Worm (Caenorhabditis elegans): ENCODE measurements around the gene K11H12.8.

K11H12.8 gene

DNA sequence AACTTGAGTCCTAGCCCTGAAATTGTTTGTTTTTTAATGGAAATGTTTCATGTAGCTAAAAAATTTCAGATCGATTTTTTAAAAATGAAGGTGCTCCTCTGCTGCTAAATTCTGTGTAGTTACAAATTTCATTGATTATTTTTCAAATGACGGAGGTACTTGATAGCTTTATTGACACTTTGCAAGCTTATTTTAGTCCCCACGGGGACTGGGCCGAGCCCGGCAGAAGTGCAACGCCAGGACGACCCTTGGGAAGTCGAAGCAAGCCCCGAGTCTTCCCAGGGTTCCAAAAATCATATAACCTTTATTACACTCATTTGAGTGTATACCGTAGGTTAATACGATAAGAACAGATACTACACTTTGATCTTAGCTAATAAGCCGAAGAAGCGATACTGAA, 31.3 kb upstream of the K11H12.8 start:
- TF ChIP-seq med-1 (GFP tag; optimal IDR thresholded peaks at IDR 0.05; ENCODE audit: insufficient read depth) (no peak), ztf-29 (GFP tag; IDR thresholded peaks at IDR 0.05) (no peak), cog-1 (tag; optimal IDR thresholded peaks at IDR 0.05) (no peak), klf-2 (GFP tag; conservative IDR thresholded peaks at IDR 0.05) (no peak), ref-1 (GFP tag; conservative IDR thresholded peaks at IDR 0.05) (no peak)

DNA sequence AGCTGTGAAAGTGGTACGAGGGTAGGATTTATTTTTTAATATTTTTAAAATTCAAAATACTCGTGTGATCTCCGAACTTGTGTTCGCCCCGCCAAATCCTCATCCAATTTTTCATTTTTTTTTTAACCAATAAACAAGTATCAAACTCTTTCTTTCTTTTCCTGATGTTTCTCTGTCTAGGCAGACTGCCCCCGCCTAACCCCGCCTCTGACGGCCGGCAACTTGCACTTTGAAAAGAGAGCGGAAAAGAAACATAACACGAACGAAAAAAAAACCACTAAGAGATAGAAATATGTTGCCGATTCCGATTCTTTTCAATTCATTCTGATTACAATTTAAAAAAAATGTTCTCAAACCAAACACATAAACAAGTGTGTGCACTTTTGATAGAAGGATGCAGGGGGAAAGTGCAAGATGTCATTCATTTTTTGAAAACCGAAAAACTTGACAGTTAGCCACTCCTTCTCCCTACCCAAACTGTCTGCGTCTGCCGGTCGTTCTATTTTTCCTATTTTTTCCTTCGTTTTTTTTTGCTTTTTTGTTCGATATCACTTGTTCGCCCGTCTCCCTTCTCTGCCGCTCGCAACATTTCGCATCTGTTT, 29.1 kb upstream of the K11H12.8 start:
- TF ChIP-seq med-1 (GFP tag; optimal IDR thresholded peaks at IDR 0.05; ENCODE audit: insufficient read depth): no peak
- TF ChIP-seq tab-1 (GFP tag; IDR thresholded peaks at IDR 0.05): no peak
- TF ChIP-seq ztf-29 (GFP tag; IDR thresholded peaks at IDR 0.05): no peak
- no peak for TF ChIP-seq klf-2 (GFP tag; conservative IDR thresholded peaks at IDR 0.05)
- no peak for TF ChIP-seq cog-1 (tag; optimal IDR thresholded peaks at IDR 0.05)
- TF ChIP-seq T22C8.4 (GFP tag; IDR thresholded peaks at IDR 0.05): no peak
- no peak for TF ChIP-seq ref-1 (GFP tag; conservative IDR thresholded peaks at IDR 0.05)
- TF ChIP-seq ztf-23 (GFP tag; IDR thresholded peaks at IDR 0.05): no peak
- no peak for TF ChIP-seq flt-1 (GFP tag; IDR thresholded peaks at IDR 0.05)

DNA sequence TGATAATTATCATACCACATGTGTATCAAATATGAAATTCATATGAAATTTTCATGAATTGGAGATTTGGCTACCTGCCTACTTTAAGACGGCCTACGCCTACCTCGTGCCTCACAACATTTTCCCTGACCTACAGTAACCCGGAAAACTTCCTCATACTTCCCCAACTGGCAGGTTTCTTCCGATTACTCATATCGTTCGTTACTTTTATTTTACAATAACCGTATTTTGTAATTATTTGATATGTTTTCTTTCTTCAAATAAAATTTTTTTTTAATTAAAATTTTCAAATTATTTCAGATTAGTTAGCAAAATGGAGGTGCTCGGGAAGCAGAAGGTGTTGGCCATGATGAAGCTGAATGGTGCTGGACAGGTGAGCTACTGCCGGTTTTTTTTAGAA, 28.0 kb upstream of the K11H12.8 start, which contains the start of gene nhr-76:
TSS of gene nhr-76 (plus strand) at position 301 of the 400 bp plus-strand sequence.
- no peak for TF ChIP-seq ztf-23 (GFP tag; IDR thresholded peaks at IDR 0.05)
- no peak for TF ChIP-seq ztf-29 (GFP tag; IDR thresholded peaks at IDR 0.05)
- no peak for TF ChIP-seq flt-1 (GFP tag; IDR thresholded peaks at IDR 0.05)
- no peak for TF ChIP-seq tab-1 (GFP tag; IDR thresholded peaks at IDR 0.05)
- TF ChIP-seq med-1 (GFP tag; optimal IDR thresholded peaks at IDR 0.05; ENCODE audit: insufficient read depth): no peak
- TF ChIP-seq klf-2 (GFP tag; conservative IDR thresholded peaks at IDR 0.05): no peak
- TF ChIP-seq ref-1 (GFP tag; conservative IDR thresholded peaks at IDR 0.05): no peak
- TF ChIP-seq T22C8.4 (GFP tag; IDR thresholded peaks at IDR 0.05): no peak
- TF ChIP-seq cog-1 (tag; optimal IDR thresholded peaks at IDR 0.05): no peak

DNA sequence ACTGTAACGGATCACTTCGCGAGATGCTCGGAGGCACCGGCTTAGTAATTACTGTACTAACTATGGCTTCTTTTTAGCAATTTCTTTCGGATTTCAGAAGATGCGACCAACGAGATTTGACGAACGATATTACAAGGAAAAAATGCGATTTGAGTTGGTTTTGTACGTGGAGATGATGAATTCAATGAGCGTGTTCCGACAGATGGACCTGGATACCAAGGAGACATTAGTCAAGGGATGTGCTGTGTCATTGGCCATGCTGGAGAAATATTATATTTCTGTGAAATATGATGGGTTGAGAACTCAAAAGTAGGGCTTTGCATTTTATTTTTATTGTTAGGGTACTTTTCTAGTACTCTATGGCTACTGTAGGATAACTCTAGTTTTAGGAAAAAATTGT, 24.6 kb upstream of the K11H12.8 start:
- no peak for TF ChIP-seq klf-2 (GFP tag; conservative IDR thresholded peaks at IDR 0.05)
- TF ChIP-seq T22C8.4 (GFP tag; IDR thresholded peaks at IDR 0.05): no peak
- TF ChIP-seq ztf-29 (GFP tag; IDR thresholded peaks at IDR 0.05): no peak
- TF ChIP-seq ztf-23 (GFP tag; IDR thresholded peaks at IDR 0.05): no peak
- no peak for TF ChIP-seq flt-1 (GFP tag; IDR thresholded peaks at IDR 0.05)
- TF ChIP-seq med-1 (GFP tag; optimal IDR thresholded peaks at IDR 0.05; ENCODE audit: insufficient read depth): no peak

DNA sequence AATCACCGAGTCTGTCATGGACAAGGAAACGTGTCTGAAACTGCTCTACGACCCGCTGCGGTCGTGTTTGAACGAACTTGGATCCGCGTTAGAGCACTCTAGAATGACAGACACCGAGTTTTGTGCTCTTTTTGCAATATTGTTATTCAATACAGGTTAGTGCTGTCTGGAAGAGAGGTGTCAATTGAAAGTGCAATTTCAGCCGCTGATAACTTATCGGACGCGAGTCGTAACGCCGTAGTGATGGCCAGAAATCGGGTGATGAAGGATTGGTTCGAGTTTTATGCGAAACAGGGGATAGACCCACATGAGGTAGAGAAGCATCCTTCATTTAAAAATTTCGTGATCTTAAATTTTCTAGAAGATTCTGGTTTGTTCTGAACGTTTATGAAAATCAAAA, 23.3 kb upstream of the K11H12.8 start:
- TF ChIP-seq T22C8.4 (GFP tag; IDR thresholded peaks at IDR 0.05) (no peak), flt-1 (GFP tag; IDR thresholded peaks at IDR 0.05) (no peak), ref-1 (GFP tag; conservative IDR thresholded peaks at IDR 0.05) (no peak), ztf-23 (GFP tag; IDR thresholded peaks at IDR 0.05) (no peak), klf-2 (GFP tag; conservative IDR thresholded peaks at IDR 0.05) (no peak), tab-1 (GFP tag; IDR thresholded peaks at IDR 0.05) (no peak), cog-1 (tag; optimal IDR thresholded peaks at IDR 0.05) (no peak), med-1 (GFP tag; optimal IDR thresholded peaks at IDR 0.05; ENCODE audit: insufficient read depth) (no peak), ztf-29 (GFP tag; IDR thresholded peaks at IDR 0.05) (no peak)

DNA sequence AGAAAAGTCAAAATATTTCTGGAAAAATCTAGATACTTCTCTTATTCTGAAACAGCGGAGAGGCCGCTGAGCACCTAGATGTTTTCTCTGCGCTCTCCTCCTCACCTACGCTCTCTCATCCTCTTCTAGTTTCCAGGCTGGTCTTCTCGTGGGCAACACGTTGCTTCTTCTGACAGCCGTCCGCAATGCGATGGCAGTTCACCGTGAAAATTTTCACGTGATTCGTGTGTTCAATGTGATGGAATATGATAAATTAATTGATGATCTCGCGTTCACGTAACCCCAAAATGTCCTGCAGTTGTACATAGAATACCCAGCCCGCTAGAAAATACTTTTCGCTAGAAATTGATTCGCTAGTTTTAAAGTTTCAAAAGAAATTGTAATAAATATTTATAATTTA, 21.6 kb upstream of the K11H12.8 start:
- TF ChIP-seq ztf-23 (GFP tag; IDR thresholded peaks at IDR 0.05): no peak
- TF ChIP-seq klf-2 (GFP tag; conservative IDR thresholded peaks at IDR 0.05): no peak
- no peak for TF ChIP-seq flt-1 (GFP tag; IDR thresholded peaks at IDR 0.05)

DNA sequence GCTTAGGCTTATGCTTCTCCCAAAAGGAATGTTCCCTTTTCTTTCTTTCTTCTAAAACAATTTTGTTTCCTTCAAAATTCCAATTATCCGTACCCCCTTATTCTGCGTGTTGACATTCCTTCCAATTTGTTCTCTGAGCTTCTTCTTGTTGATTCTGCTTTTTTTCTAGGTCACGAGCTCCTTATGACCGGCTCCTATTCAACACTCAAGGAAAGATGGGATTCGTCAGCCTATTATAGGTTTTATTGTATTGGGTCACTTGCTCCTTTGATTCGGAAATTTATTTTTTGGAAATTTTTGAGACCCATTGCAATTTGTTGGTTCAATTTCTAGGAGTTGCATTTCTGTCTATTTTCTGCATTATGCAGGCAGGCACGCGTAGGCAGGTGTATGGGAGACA, 16.0 kb upstream of the K11H12.8 start:
- TF ChIP-seq ref-1 (GFP tag; conservative IDR thresholded peaks at IDR 0.05) (no peak), cog-1 (tag; optimal IDR thresholded peaks at IDR 0.05) (no peak), T22C8.4 (GFP tag; IDR thresholded peaks at IDR 0.05) (no peak), ztf-29 (GFP tag; IDR thresholded peaks at IDR 0.05) (no peak), ztf-23 (GFP tag; IDR thresholded peaks at IDR 0.05) (no peak), med-1 (GFP tag; optimal IDR thresholded peaks at IDR 0.05; ENCODE audit: insufficient read depth) (no peak), flt-1 (GFP tag; IDR thresholded peaks at IDR 0.05) (no peak), tab-1 (GFP tag; IDR thresholded peaks at IDR 0.05) (no peak), klf-2 (GFP tag; conservative IDR thresholded peaks at IDR 0.05) (no peak)

DNA sequence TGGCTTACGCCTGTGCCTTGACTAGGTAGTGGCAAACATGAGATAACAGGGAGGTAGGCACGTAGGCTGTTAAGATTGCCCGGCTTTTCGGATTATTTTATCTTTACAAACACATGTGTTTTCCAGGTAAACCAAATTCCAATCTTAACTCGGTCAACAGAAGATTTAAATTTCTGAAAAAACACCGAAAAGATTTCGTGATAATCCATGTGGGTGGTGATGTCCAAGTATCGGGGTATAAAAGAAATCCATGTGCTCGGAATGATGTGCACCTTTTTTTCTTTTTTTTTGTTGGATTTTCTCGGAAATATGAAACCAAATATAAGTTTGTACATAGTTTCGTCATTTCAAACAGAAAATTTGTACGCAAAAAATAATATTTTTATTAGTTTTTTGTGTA, 11.7 kb upstream of the K11H12.8 start:
- no peak for TF ChIP-seq flt-1 (GFP tag; IDR thresholded peaks at IDR 0.05)
- TF ChIP-seq klf-2 (GFP tag; conservative IDR thresholded peaks at IDR 0.05): no peak
- TF ChIP-seq ztf-23 (GFP tag; IDR thresholded peaks at IDR 0.05): no peak
- no peak for TF ChIP-seq tab-1 (GFP tag; IDR thresholded peaks at IDR 0.05)
- TF ChIP-seq T22C8.4 (GFP tag; IDR thresholded peaks at IDR 0.05): no peak
- TF ChIP-seq cog-1 (tag; optimal IDR thresholded peaks at IDR 0.05): no peak
- no peak for TF ChIP-seq ref-1 (GFP tag; conservative IDR thresholded peaks at IDR 0.05)
- TF ChIP-seq med-1 (GFP tag; optimal IDR thresholded peaks at IDR 0.05; ENCODE audit: insufficient read depth): no peak
- no peak for TF ChIP-seq ztf-29 (GFP tag; IDR thresholded peaks at IDR 0.05)

DNA sequence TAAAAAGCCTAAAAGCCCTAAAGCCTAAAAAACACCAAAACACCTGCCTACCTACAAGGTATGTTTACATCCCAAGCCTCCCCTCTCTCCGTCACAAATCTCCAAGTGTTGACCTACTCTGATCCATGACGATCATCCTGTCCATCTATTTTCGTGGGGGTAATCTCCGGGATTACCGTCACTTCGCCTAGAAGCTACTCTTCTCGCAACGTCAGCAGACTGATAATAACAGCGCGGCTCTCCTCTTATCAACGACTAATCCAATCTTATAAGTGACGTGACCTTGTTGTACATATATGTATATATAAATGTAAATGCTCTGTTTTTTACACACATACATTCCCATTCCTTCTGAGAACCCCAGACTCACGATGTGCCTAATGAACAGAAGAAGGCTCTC, 6.8 kb upstream of the K11H12.8 start:
- TF ChIP-seq ref-1 (GFP tag; conservative IDR thresholded peaks at IDR 0.05): no peak
- TF ChIP-seq tab-1 (GFP tag; IDR thresholded peaks at IDR 0.05): no peak
- no peak for TF ChIP-seq med-1 (GFP tag; optimal IDR thresholded peaks at IDR 0.05; ENCODE audit: insufficient read depth)
- TF ChIP-seq klf-2 (GFP tag; conservative IDR thresholded peaks at IDR 0.05): no peak
- TF ChIP-seq ztf-29 (GFP tag; IDR thresholded peaks at IDR 0.05): no peak
- no peak for TF ChIP-seq T22C8.4 (GFP tag; IDR thresholded peaks at IDR 0.05)
- TF ChIP-seq ztf-23 (GFP tag; IDR thresholded peaks at IDR 0.05): no peak
- no peak for TF ChIP-seq cog-1 (tag; optimal IDR thresholded peaks at IDR 0.05)
- TF ChIP-seq flt-1 (GFP tag; IDR thresholded peaks at IDR 0.05): no peak

DNA sequence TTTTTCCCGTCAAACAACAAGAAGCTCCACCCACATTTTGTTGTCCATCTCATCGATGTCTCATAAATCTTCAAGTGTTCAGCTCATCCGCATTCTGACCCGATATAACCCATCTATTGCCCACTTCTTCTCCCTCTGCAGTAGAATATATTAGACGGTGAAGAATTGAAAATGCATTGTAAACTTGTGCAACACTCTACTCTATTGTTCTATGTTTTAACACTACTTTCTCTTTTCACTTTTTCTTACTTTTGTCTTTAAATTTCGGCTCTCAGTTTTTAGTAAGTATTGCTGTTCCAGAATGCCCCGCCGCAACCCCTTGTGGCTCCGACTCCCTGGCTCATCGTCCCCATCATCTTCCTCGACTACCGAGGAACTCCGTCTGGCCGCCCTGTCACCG, 5.8 kb upstream of the K11H12.8 start, which contains the start of gene K11H12.9:
TSS of gene K11H12.9 (plus strand) at position 301 of the 400 bp plus-strand sequence.
- TF ChIP-seq tab-1 (GFP tag; IDR thresholded peaks at IDR 0.05): no peak
- no peak for TF ChIP-seq ref-1 (GFP tag; conservative IDR thresholded peaks at IDR 0.05)
- TF ChIP-seq cog-1 (tag; optimal IDR thresholded peaks at IDR 0.05): no peak
- TF ChIP-seq ztf-23 (GFP tag; IDR thresholded peaks at IDR 0.05): no peak
- TF ChIP-seq flt-1 (GFP tag; IDR thresholded peaks at IDR 0.05): no peak
- TF ChIP-seq klf-2 (GFP tag; conservative IDR thresholded peaks at IDR 0.05): no peak
- no peak for TF ChIP-seq ztf-29 (GFP tag; IDR thresholded peaks at IDR 0.05)
- TF ChIP-seq med-1 (GFP tag; optimal IDR thresholded peaks at IDR 0.05; ENCODE audit: insufficient read depth): no peak
- TF ChIP-seq T22C8.4 (GFP tag; IDR thresholded peaks at IDR 0.05): no peak
